Fruit fly (Drosophila melanogaster) whole organism, adult: ENCODE data around the gene trh.

Experiments used
- CG11617 ChIP-seq: fragments of 200-800 bp; sonication (Bioruptor generic); optimal IDR thresholded peaks from 2 replicates; lab custom pipeline; 2017; ENCODE audit warnings: mild to moderate bottlenecking, missing biosample characterization, missing genetic modification reagents, missing genetic modification characterization
- CG1620 ChIP-seq: fragments of 200-800 bp; sonication (Bioruptor generic); optimal IDR thresholded peaks from 2 replicates; lab custom pipeline; 2016; ENCODE audit warnings: missing biosample characterization, missing genetic modification characterization
- CG5204 ChIP-seq: fragments of 200-800 bp; sonication (Bioruptor generic); optimal IDR thresholded peaks from 2 replicates; lab custom pipeline; 2016; ENCODE audit warnings: missing biosample characterization, missing genetic modification characterization
- Mnt ChIP-seq: fragments of 200-800 bp; sonication (Bioruptor generic); optimal IDR thresholded peaks from 2 replicates; lab custom pipeline; 2016; ENCODE audit warnings: missing biosample characterization, mild to moderate bottlenecking, missing genetic modification characterization
- cic ChIP-seq: fragments of 200-800 bp; sonication (Bioruptor generic); optimal IDR thresholded peaks from 2 replicates; lab custom pipeline; 2017; ENCODE audit warnings: missing biosample characterization, mild to moderate bottlenecking, missing genetic modification characterization, moderate library complexity
- kay ChIP-seq: fragments of 200-800 bp; sonication (Bioruptor generic); peaks from one replicate; lab custom pipeline; 2016; ENCODE audit warnings: missing biosample characterization, missing genetic modification characterization, borderline replicate concordance
- ovo ChIP-seq: fragments of 200-800 bp; sonication (Bioruptor generic); optimal IDR thresholded peaks from 2 replicates; lab custom pipeline; 2016; ENCODE audit warnings: missing biosample characterization, missing genetic modification characterization

- TF ChIP-seq CG5204 (no peak), CG1620 (GFP tag; lab: Kevin White, UChicago) (no peak), CG11617 (GFP tag; lab: Kevin White, UChicago) (no peak), cic (GFP tag; lab: Kevin White, UChicago) (no peak), ovo (GFP tag; lab: Kevin White, UChicago) (no peak), Mnt (GFP tag; lab: Kevin White, UChicago) (no peak), kay (GFP tag; lab: Kevin White, UChicago) (no peak)
Measured at dm6 chr3L:320010-320337, 72.5 kb downstream of the trh start.
